1 fruit fly cellular context compared by ENCODE assay signal in genomic region chrX:6744088-6744487, dm6.
TF ChIP-seq lines count a peak whose summit lies in the region.

Gene RpL17, minus strand, starts transcription at chrX:6744238.

TF ChIP-seq in whole organism, embryonic, 481 proteins besides CTCF, POLR2A, EP300 and RAD21 (continued from another document):
- peak; percentile 69 for TF ChIP-seq Myb (GFP tag; optimal IDR thresholded peaks at IDR 0.05; lab: Kevin White, UChicago)
- TF ChIP-seq jigr1 (GFP tag; IDR thresholded peaks at IDR 0.05; lab: Robert Waterston, UW) = no peak
- TF ChIP-seq ap (GFP tag; IDR thresholded peaks at IDR 0.05; lab: Robert Waterston, UW) = peak; percentile 75
- TF ChIP-seq CHES-1-like (GFP tag; optimal IDR thresholded peaks at IDR 0.05; lab: Kevin White, UChicago) = peak; percentile 86
- peak; percentile 71; the same call in 2 of the 3 replicates for TF ChIP-seq Mrtf (GFP tag; IDR thresholded peaks at IDR 0.05; lab: Robert Waterston, UW)
- peak; percentile 27 for TF ChIP-seq CG15696 (tag; optimal IDR thresholded peaks at IDR 0.05; lab: Kevin White, UChicago)
- no peak; the same call in 1 of the 2 replicates for TF ChIP-seq GATAe (GFP tag; conservative IDR thresholded peaks at IDR 0.05; lab: Robert Waterston, UW)
- peak; percentile 90 for TF ChIP-seq odd (GFP tag; optimal IDR thresholded peaks at IDR 0.05; lab: Kevin White, UChicago)
- TF ChIP-seq Stat92E (GFP tag; optimal IDR thresholded peaks at IDR 0.05; lab: Kevin White, UChicago) = peak in 1 of 3 experiments; percentile 54
- TF ChIP-seq dmrt11E (tag; optimal IDR thresholded peaks at IDR 0.05; lab: Kevin White, UChicago) = peak; percentile 77
- TF ChIP-seq Fer3 (tag; optimal IDR thresholded peaks at IDR 0.05; lab: Kevin White, UChicago) = peak; percentile 77
- peak; percentile 62 for TF ChIP-seq CG3838 (GFP tag; optimal IDR thresholded peaks at IDR 0.05; lab: Kevin White, UChicago)
- TF ChIP-seq CG8765 (GFP tag; IDR thresholded peaks at IDR 0.05; lab: Robert Waterston, UW) = no peak
- TF ChIP-seq CG11085 (GFP tag; IDR thresholded peaks at IDR 0.05; lab: Robert Waterston, UW) = peak; percentile 80
- TF ChIP-seq zen (tag; optimal IDR thresholded peaks at IDR 0.05; lab: Kevin White, UChicago) = peak; percentile 45
- peak; percentile 68 for TF ChIP-seq Atf6 (GFP tag; IDR thresholded peaks at IDR 0.05; lab: Robert Waterston, UW)
- peak; percentile 64 for TF ChIP-seq Drgx (GFP tag; IDR thresholded peaks at IDR 0.05; lab: Robert Waterston, UW)
- TF ChIP-seq jumu (GFP tag; optimal IDR thresholded peaks at IDR 0.05; lab: Kevin White, UChicago) = peak; percentile 72
- TF ChIP-seq unpg (GFP tag; optimal IDR thresholded peaks at IDR 0.05; lab: Kevin White, UChicago) = peak; percentile 83
- peak; percentile 42; the same call in 1 of the 2 replicates for TF ChIP-seq gt (GFP tag; IDR thresholded peaks at IDR 0.05; lab: Robert Waterston, UW)
- TF ChIP-seq Sin3A (optimal IDR thresholded peaks at IDR 0.05; lab: Kevin White, UChicago) = peak; percentile 65
- peak; percentile 73 for TF ChIP-seq Atf3 (GFP tag; optimal IDR thresholded peaks at IDR 0.05; lab: Kevin White, UChicago)
- peak; percentile 63 for TF ChIP-seq ind (GFP tag; optimal IDR thresholded peaks at IDR 0.05; lab: Kevin White, UChicago)
- peak; percentile 48; the same call in 1 of the 3 replicates for TF ChIP-seq CG7357 (GFP tag; IDR thresholded peaks at IDR 0.05; lab: Robert Waterston, UW)
- TF ChIP-seq her (GFP tag; optimal IDR thresholded peaks at IDR 0.05; lab: Kevin White, UChicago) = peak; percentile 83
- TF ChIP-seq sim (GFP tag; IDR thresholded peaks at IDR 0.05; lab: Robert Waterston, UW) = peak; percentile 65
- TF ChIP-seq pita (GFP tag; optimal IDR thresholded peaks at IDR 0.05; lab: Kevin White, UChicago) = peak; percentile 89
- peak; percentile 53 for TF ChIP-seq tup (GFP tag; optimal IDR thresholded peaks at IDR 0.05; lab: Kevin White, UChicago)
- no peak for TF ChIP-seq CG7963 (GFP tag; IDR thresholded peaks at IDR 0.05; lab: Robert Waterston, UW; ENCODE audit: partially characterized antibody)
- TF ChIP-seq Lhr (GFP tag; optimal IDR thresholded peaks at IDR 0.05; lab: Kevin White, UChicago) = peak; percentile 93
- TF ChIP-seq Optix (GFP tag; IDR thresholded peaks at IDR 0.05; lab: Robert Waterston, UW) = peak; percentile 86
- TF ChIP-seq CG8089 (GFP tag; optimal IDR thresholded peaks at IDR 0.05; lab: Kevin White, UChicago) = peak; percentile 75
- TF ChIP-seq CG10979 (tag; optimal IDR thresholded peaks at IDR 0.05; lab: Kevin White, UChicago) = peak; percentile 61
- TF ChIP-seq CG7372 (GFP tag; IDR thresholded peaks at IDR 0.05; lab: Robert Waterston, UW) = peak; percentile 70
- no peak for TF ChIP-seq Lim3 (GFP tag; IDR thresholded peaks at IDR 0.05; lab: Robert Waterston, UW)
- peak; percentile 89 for TF ChIP-seq CG34376 (GFP tag; optimal IDR thresholded peaks at IDR 0.05; lab: Kevin White, UChicago)
- peak; percentile 77; the same call in 1 of the 2 replicates for TF ChIP-seq rib (GFP tag; IDR thresholded peaks at IDR 0.05; lab: Robert Waterston, UW)
- TF ChIP-seq da (GFP tag; optimal IDR thresholded peaks at IDR 0.05; lab: Kevin White, UChicago) = peak; percentile 70
- TF ChIP-seq Jarid2 (GFP tag; optimal IDR thresholded peaks at IDR 0.05; lab: Kevin White, UChicago) = peak; percentile 58
- peak; percentile 84 for TF ChIP-seq zfh2 (GFP tag; optimal IDR thresholded peaks at IDR 0.05; lab: Kevin White, UChicago)
- TF ChIP-seq schlank (tag; optimal IDR thresholded peaks at IDR 0.05; lab: Kevin White, UChicago) = peak; percentile 90
- TF ChIP-seq peb (GFP tag; IDR thresholded peaks at IDR 0.05; lab: Robert Waterston, UW) = peak; percentile 54
- peak; percentile 75 for TF ChIP-seq CG2120 (GFP tag; optimal IDR thresholded peaks at IDR 0.05; lab: Kevin White, UChicago)
- TF ChIP-seq CG1602 (GFP tag; optimal IDR thresholded peaks at IDR 0.05; lab: Kevin White, UChicago) = peak; percentile 65
- TF ChIP-seq CG1647 (GFP tag; optimal IDR thresholded peaks at IDR 0.05; lab: Kevin White, UChicago) = peak; percentile 62
- no peak; the same call in 1 of the 2 replicates for TF ChIP-seq inv (GFP tag; IDR thresholded peaks at IDR 0.05; lab: Robert Waterston, UW; ENCODE audit: partially characterized antibody)
- TF ChIP-seq gfzf (GFP tag; optimal IDR thresholded peaks at IDR 0.05; lab: Kevin White, UChicago) = peak; percentile 92
- no peak for TF ChIP-seq cad (GFP tag; optimal IDR thresholded peaks at IDR 0.05; lab: Kevin White, UChicago)
- TF ChIP-seq CG32767 (GFP tag; IDR thresholded peaks at IDR 0.05; lab: Robert Waterston, UW) = peak; percentile 55
- TF ChIP-seq stc (GFP tag; IDR thresholded peaks at IDR 0.05; lab: Robert Waterston, UW) = peak; percentile 87
- TF ChIP-seq cwo (GFP tag; optimal IDR thresholded peaks at IDR 0.05; lab: Kevin White, UChicago) = peak; percentile 58
- TF ChIP-seq Dad (GFP tag; optimal IDR thresholded peaks at IDR 0.05; lab: Kevin White, UChicago) = peak; percentile 88
- peak; percentile 79 for TF ChIP-seq NC2α (GFP tag; optimal IDR thresholded peaks at IDR 0.05; lab: Kevin White, UChicago)
- peak; percentile 63 for TF ChIP-seq CG1792 (GFP tag; optimal IDR thresholded peaks at IDR 0.05; lab: Kevin White, UChicago)
- peak; percentile 44; the same call in 1 of the 3 replicates for TF ChIP-seq knrl (GFP tag; IDR thresholded peaks at IDR 0.05; lab: Robert Waterston, UW; ENCODE audit: partially characterized antibody)
- TF ChIP-seq CG16863 (GFP tag; optimal IDR thresholded peaks at IDR 0.05; lab: Kevin White, UChicago) = peak; percentile 72
- no peak for TF ChIP-seq cg (GFP tag; optimal IDR thresholded peaks at IDR 0.05; lab: Kevin White, UChicago)
- TF ChIP-seq CG12942 (GFP tag; optimal IDR thresholded peaks at IDR 0.05; lab: Kevin White, UChicago) = peak; percentile 80
- peak; percentile 83 for TF ChIP-seq CG10209 (GFP tag; optimal IDR thresholded peaks at IDR 0.05; lab: Kevin White, UChicago)
- peak; percentile 64 for TF ChIP-seq CG12104 (GFP tag; optimal IDR thresholded peaks at IDR 0.05; lab: Kevin White, UChicago)
- peak; percentile 75 for TF ChIP-seq chn (GFP tag; optimal IDR thresholded peaks at IDR 0.05; lab: Kevin White, UChicago)
- TF ChIP-seq NFAT (GFP tag; IDR thresholded peaks at IDR 0.05; lab: Robert Waterston, UW) = peak; percentile 83
- TF ChIP-seq CG13624 (GFP tag; optimal IDR thresholded peaks at IDR 0.05; lab: Kevin White, UChicago) = peak; percentile 93
- peak; percentile 64; the same call in 1 of the 2 replicates for TF ChIP-seq danr (GFP tag; IDR thresholded peaks at IDR 0.05; lab: Robert Waterston, UW)
- TF ChIP-seq CG17385 (GFP tag; optimal IDR thresholded peaks at IDR 0.05; lab: Kevin White, UChicago) = peak; percentile 81
- peak; percentile 91 for TF ChIP-seq Meics (GFP tag; optimal IDR thresholded peaks at IDR 0.05; lab: Kevin White, UChicago)
- TF ChIP-seq Ravus (GFP tag; IDR thresholded peaks at IDR 0.05; lab: Robert Waterston, UW) = peak; percentile 13; the same call in 1 of the 2 replicates
- TF ChIP-seq Nf-YA (GFP tag; IDR thresholded peaks at IDR 0.05; lab: Robert Waterston, UW) = peak; percentile 78
- TF ChIP-seq CG8388 (GFP tag; optimal IDR thresholded peaks at IDR 0.05; lab: Kevin White, UChicago) = peak; percentile 70
- peak; percentile 84 for TF ChIP-seq ara (GFP tag; IDR thresholded peaks at IDR 0.05; lab: Robert Waterston, UW)
- peak; percentile 92 for TF ChIP-seq bcd (GFP tag; optimal IDR thresholded peaks at IDR 0.05; lab: Kevin White, UChicago)
- peak; percentile 53 for TF ChIP-seq dimm (GFP tag; IDR thresholded peaks at IDR 0.05; lab: Robert Waterston, UW)
- TF ChIP-seq fd96Cb (tag; optimal IDR thresholded peaks at IDR 0.05; lab: Kevin White, UChicago) = peak; percentile 30
- no peak for TF ChIP-seq D19A (tag; optimal IDR thresholded peaks at IDR 0.05; lab: Kevin White, UChicago)
- TF ChIP-seq usp (GFP tag; optimal IDR thresholded peaks at IDR 0.05; lab: Kevin White, UChicago) = no peak
- TF ChIP-seq wdn (GFP tag; IDR thresholded peaks at IDR 0.05; lab: Robert Waterston, UW) = peak; percentile 53; the same call in 1 of the 2 replicates
- peak; percentile 92 for TF ChIP-seq CG3847 (GFP tag; IDR thresholded peaks at IDR 0.05; lab: Robert Waterston, UW)
- TF ChIP-seq toy (GFP tag; IDR thresholded peaks at IDR 0.05; lab: Robert Waterston, UW) = peak; percentile 69; the same call in 1 of the 2 replicates
- TF ChIP-seq p53 (GFP tag; optimal IDR thresholded peaks at IDR 0.05; lab: Kevin White, UChicago) = peak; percentile 74
- peak; percentile 76 for TF ChIP-seq MBD-R2 (GFP tag; IDR thresholded peaks at IDR 0.05; lab: Robert Waterston, UW)
- TF ChIP-seq phol (tag; optimal IDR thresholded peaks at IDR 0.05; lab: Kevin White, UChicago) = peak; percentile 72
- peak; percentile 66 for TF ChIP-seq CG6689 (GFP tag; IDR thresholded peaks at IDR 0.05; lab: Robert Waterston, UW)
- TF ChIP-seq Adf1 (GFP tag; IDR thresholded peaks at IDR 0.05; lab: Robert Waterston, UW) = peak; percentile 41; the same call in 1 of the 2 replicates
- peak; percentile 68 for TF ChIP-seq grn (GFP tag; optimal IDR thresholded peaks at IDR 0.05; lab: Kevin White, UChicago)
- no peak for TF ChIP-seq Hmx (GFP tag; optimal IDR thresholded peaks at IDR 0.05; lab: Kevin White, UChicago)
- TF ChIP-seq Fer1 (GFP tag; optimal IDR thresholded peaks at IDR 0.05; lab: Kevin White, UChicago) = peak; percentile 92
- TF ChIP-seq CG16815 (GFP tag; optimal IDR thresholded peaks at IDR 0.05; lab: Kevin White, UChicago) = peak; percentile 63
- TF ChIP-seq Eip74EF (GFP tag; optimal IDR thresholded peaks at IDR 0.05; lab: Kevin White, UChicago) = peak in 1 of 2 experiments; percentile 79
- TF ChIP-seq repo (GFP tag; optimal IDR thresholded peaks at IDR 0.05; lab: Kevin White, UChicago) = peak; percentile 84
- TF ChIP-seq HLH3B (GFP tag; IDR thresholded peaks at IDR 0.05; lab: Robert Waterston, UW) = peak; percentile 70
- TF ChIP-seq slou (GFP tag; optimal IDR thresholded peaks at IDR 0.05; lab: Kevin White, UChicago) = peak; percentile 73
- TF ChIP-seq CG11723 (GFP tag; optimal IDR thresholded peaks at IDR 0.05; lab: Kevin White, UChicago) = peak; percentile 87
- TF ChIP-seq CG4360 (GFP tag; IDR thresholded peaks at IDR 0.05; lab: Robert Waterston, UW) = peak; percentile 25; the same call in 1 of the 2 replicates
- TF ChIP-seq CG15479 (GFP tag; optimal IDR thresholded peaks at IDR 0.05; lab: Kevin White, UChicago) = no peak
- peak; percentile 69 for TF ChIP-seq B-H1 (GFP tag; IDR thresholded peaks at IDR 0.05; lab: Robert Waterston, UW)
- TF ChIP-seq run (tag; optimal IDR thresholded peaks at IDR 0.05; lab: Kevin White, UChicago) = peak; percentile 74
- peak; percentile 95 for TF ChIP-seq CG9876 (GFP tag; optimal IDR thresholded peaks at IDR 0.05; lab: Kevin White, UChicago)
- peak; percentile 67 for TF ChIP-seq fd3F (GFP tag; optimal IDR thresholded peaks at IDR 0.05; lab: Kevin White, UChicago)
- no peak for TF ChIP-seq sna (GFP tag; IDR thresholded peaks at IDR 0.05; lab: Robert Waterston, UW; ENCODE audit: partially characterized antibody)
- no peak for TF ChIP-seq CG30020 (tag; optimal IDR thresholded peaks at IDR 0.05; lab: Kevin White, UChicago)
- TF ChIP-seq CG7928 (GFP tag; optimal IDR thresholded peaks at IDR 0.05; lab: Kevin White, UChicago) = peak; percentile 82
- peak; percentile 81 for TF ChIP-seq CG7786 (GFP tag; optimal IDR thresholded peaks at IDR 0.05; lab: Kevin White, UChicago)
- peak; percentile 23; the same call in 1 of the 2 replicates for TF ChIP-seq Doc2 (GFP tag; IDR thresholded peaks at IDR 0.05; lab: Robert Waterston, UW)
- peak; percentile 62 for TF ChIP-seq CG6254 (GFP tag; optimal IDR thresholded peaks at IDR 0.05; lab: Kevin White, UChicago)
- TF ChIP-seq CG4820 (GFP tag; optimal IDR thresholded peaks at IDR 0.05; lab: Kevin White, UChicago) = peak; percentile 41
- peak; percentile 74 for TF ChIP-seq CG30403 (GFP tag; optimal IDR thresholded peaks at IDR 0.05; lab: Kevin White, UChicago)
- TF ChIP-seq Vsx1 (GFP tag; optimal IDR thresholded peaks at IDR 0.05; lab: Kevin White, UChicago) = peak; percentile 84
- TF ChIP-seq gsb (GFP tag; IDR thresholded peaks at IDR 0.05; lab: Robert Waterston, UW) = peak; percentile 68
- peak; percentile 50 for TF ChIP-seq Blimp-1 (GFP tag; optimal IDR thresholded peaks at IDR 0.05; lab: Kevin White, UChicago)
- TF ChIP-seq CG12155 (GFP tag; optimal IDR thresholded peaks at IDR 0.05; lab: Kevin White, UChicago) = peak; percentile 68
- TF ChIP-seq B-H2 (GFP tag; optimal IDR thresholded peaks at IDR 0.05; lab: Kevin White, UChicago) = peak; percentile 89
- no peak for TF ChIP-seq Deaf1 (tag; optimal IDR thresholded peaks at IDR 0.05; lab: Kevin White, UChicago)
- no peak for TF ChIP-seq unc-4 (GFP tag; IDR thresholded peaks at IDR 0.05; lab: Robert Waterston, UW; ENCODE audit: partially characterized antibody)
- peak; percentile 70 for TF ChIP-seq CG4617 (GFP tag; optimal IDR thresholded peaks at IDR 0.05; lab: Kevin White, UChicago; ENCODE audit: borderline replicate concordance)
- TF ChIP-seq en (GFP tag; optimal IDR thresholded peaks at IDR 0.05; lab: Kevin White, UChicago) = peak; percentile 82
- peak; percentile 93 for TF ChIP-seq Mes4 (GFP tag; optimal IDR thresholded peaks at IDR 0.05; lab: Kevin White, UChicago)
- TF ChIP-seq tap (tag; optimal IDR thresholded peaks at IDR 0.05; lab: Kevin White, UChicago) = no peak
- peak; percentile 87 for TF ChIP-seq ase (GFP tag; IDR thresholded peaks at IDR 0.05; lab: Robert Waterston, UW)
- TF ChIP-seq sqz (GFP tag; optimal IDR thresholded peaks at IDR 0.05; lab: Kevin White, UChicago) = peak; percentile 77
